Worm (Caenorhabditis elegans) whole organism, L1 larva: Measurements from ENCODE around the gene trpl-2.

ENCODE experiments used
- C34B4.2 ChIP-seq: sonication (generic microtip); optimal IDR thresholded peaks from 2 replicates; lab custom pipeline; 2017; ENCODE audit warnings: mild to moderate bottlenecking, missing genetic modification characterization, missing compliant biosample characterization
- F16B12.6 ChIP-seq: fragments of 150-350 bp; optimal IDR thresholded peaks from 2 replicates; lab custom pipeline; 2014; ENCODE audit warnings: missing biosample characterization, missing genetic modification characterization
- Y116A8C.19 ChIP-seq: sonication (generic microtip); optimal IDR thresholded peaks from 2 replicates; lab custom pipeline; 2016; ENCODE audit warnings: missing compliant biosample characterization, missing genetic modification characterization, borderline replicate concordance
- aha-1 ChIP-seq: fragments of 150-350 bp; optimal IDR thresholded peaks from 2 replicates; lab custom pipeline; 2014; ENCODE audit warnings: missing biosample characterization, missing genetic modification characterization
- blmp-1 ChIP-seq: fragments of 150-350 bp; optimal IDR thresholded peaks from 2 replicates; lab custom pipeline; 2014; ENCODE audit warnings: missing biosample characterization, missing genetic modification characterization
- ceh-63 ChIP-seq: fragments of 200-800 bp; sonication (Bioruptor generic); optimal IDR thresholded peaks from 2 replicates; lab custom pipeline; 2018; ENCODE audit warnings: mild to moderate bottlenecking, missing genetic modification characterization, missing compliant biosample characterization
- ceh-8 ChIP-seq: fragments of 200-800 bp; sonication (Bioruptor generic); optimal IDR thresholded peaks from 2 replicates; lab custom pipeline; 2018; ENCODE audit warnings: mild to moderate bottlenecking, missing genetic modification characterization, moderate library complexity, missing compliant biosample characterization
- ceh-88 ChIP-seq: fragments of 200-800 bp; sonication (Bioruptor generic); IDR thresholded peaks from 2 replicates; pipeline ENCODE4 v1.3.6; 2022; ENCODE audit warnings: missing genetic modification characterization, missing compliant biosample characterization
- ceh-90 ChIP-seq: sonication (generic microtip); optimal IDR thresholded peaks from 2 replicates; lab custom pipeline; 2016; ENCODE audit warnings: missing genetic modification characterization, missing compliant biosample characterization
- ces-1 ChIP-seq: fragments of 150-350 bp; optimal IDR thresholded peaks from 2 replicates; lab custom pipeline; 2014; ENCODE audit warnings: missing biosample characterization, missing genetic modification reagents, missing genetic modification characterization
- dsc-1 ChIP-seq: sonication (generic microtip); optimal IDR thresholded peaks from 2 replicates; lab custom pipeline; 2016; ENCODE audit warnings: mild to moderate bottlenecking, missing genetic modification characterization, missing compliant biosample characterization
- efl-1 ChIP-seq, 4 experiments: fragments of 150-350 bp; optimal IDR thresholded peaks in 3 of 4; peaks in 1 of 4; 1 replicate in 1 of 4; 2 replicates in 3 of 4; lab custom pipeline; 2014; ENCODE audit warnings: missing biosample characterization in 2 of 4, missing genetic modification characterization in 2 of 4, missing genetic modification reagents in 2 of 4
- efl-3 ChIP-seq: fragments of 200-800 bp; sonication (Bioruptor generic); optimal IDR thresholded peaks from 2 replicates; lab custom pipeline; 2018; ENCODE audit warnings: mild to moderate bottlenecking, missing genetic modification characterization, missing compliant biosample characterization
- egl-27 ChIP-seq, 2 experiments: fragments of 150-350 bp in 1 of 2; sonication (generic microtip); optimal IDR thresholded peaks; 3 replicates each; lab custom pipeline; 2017 to 2018; ENCODE audit warnings: missing biosample characterization in 2 of 2, missing genetic modification characterization in 2 of 2, missing genetic modification reagents in 2 of 2
- elt-2 ChIP-seq: sonication (generic microtip); optimal IDR thresholded peaks from 2 replicates; lab custom pipeline; 2016; ENCODE audit warnings: missing genetic modification characterization, mild to moderate bottlenecking, inconsistent platforms, missing compliant biosample characterization, missing genetic modification reagents
- ets-5 ChIP-seq: fragments of 200-800 bp; sonication (Bioruptor generic); IDR thresholded peaks from 2 replicates; pipeline ENCODE4 v1.3.6; 2022; ENCODE audit warnings: missing genetic modification characterization, missing compliant biosample characterization
- fkh-4 ChIP-seq: sonication (generic microtip); optimal IDR thresholded peaks from 2 replicates; lab custom pipeline; 2016; ENCODE audit warnings: missing compliant biosample characterization, missing genetic modification characterization, borderline replicate concordance
- fos-1 ChIP-seq: fragments of 150-350 bp; optimal IDR thresholded peaks from 2 replicates; lab custom pipeline; 2014; ENCODE audit warnings: missing biosample characterization, missing genetic modification characterization
- grh-1 ChIP-seq: fragments of 200-800 bp; sonication (Bioruptor generic); IDR thresholded peaks from 2 replicates; pipeline ENCODE4 v1.3.6; 2022; ENCODE audit warnings: missing genetic modification reagents, missing genetic modification characterization, missing compliant biosample characterization
- hlh-17 ChIP-seq: fragments of 200-800 bp; sonication (Bioruptor generic); optimal IDR thresholded peaks from 2 replicates; lab custom pipeline; 2018; ENCODE audit warnings: missing genetic modification characterization, mild to moderate bottlenecking, missing compliant biosample characterization, moderate library complexity, borderline replicate concordance
- irx-1 ChIP-seq: sonication (generic microtip); optimal IDR thresholded peaks from 2 replicates; lab custom pipeline; 2016; ENCODE audit warnings: missing genetic modification characterization, missing compliant biosample characterization
- isw-1 ChIP-seq: fragments of 200-800 bp; sonication (Bioruptor generic); IDR thresholded peaks from 2 replicates; pipeline ENCODE4 v1.3.6; 2022; ENCODE audit warnings: missing genetic modification characterization, missing compliant biosample characterization
- jun-1 ChIP-seq: fragments of 150-350 bp; optimal IDR thresholded peaks from 2 replicates; lab custom pipeline; 2014; ENCODE audit warnings: missing biosample characterization, missing genetic modification reagents, missing genetic modification characterization
- lin-14 ChIP-seq: fragments of 200-800 bp; sonication (Bioruptor generic); optimal IDR thresholded peaks from 2 replicates; lab custom pipeline; 2018; ENCODE audit warnings: mild to moderate bottlenecking, missing genetic modification characterization, moderate library complexity, missing compliant biosample characterization
- lin-35 ChIP-seq, 2 experiments: fragments of 150-350 bp; optimal IDR thresholded peaks; 2 replicates each; lab custom pipeline; 2014; ENCODE audit warnings: missing biosample characterization in 2 of 2, missing genetic modification characterization in 2 of 2, missing genetic modification reagents in 2 of 2
- lin-39 ChIP-seq: fragments of 150-350 bp; optimal IDR thresholded peaks from 2 replicates; lab custom pipeline; 2014; ENCODE audit warnings: missing biosample characterization, missing genetic modification reagents, missing genetic modification characterization
- lir-3 ChIP-seq: sonication (generic microtip); optimal IDR thresholded peaks from 2 replicates; lab custom pipeline; 2016; ENCODE audit warnings: mild to moderate bottlenecking, missing genetic modification characterization, moderate library complexity, missing compliant biosample characterization; ENCODE audit not compliant: poor library complexity
- lsy-2 ChIP-seq, 2 experiments: fragments of 150-350 bp; optimal IDR thresholded peaks; 2 replicates each; lab custom pipeline; 2014; ENCODE audit warnings: missing biosample characterization in 2 of 2, missing genetic modification characterization in 2 of 2
- mab-9 ChIP-seq: fragments of 200-800 bp; sonication (Bioruptor generic); IDR thresholded peaks from 2 replicates; pipeline ENCODE4 v1.3.6; 2022; ENCODE audit warnings: missing genetic modification reagents, missing genetic modification characterization, missing compliant biosample characterization
- mef-2 ChIP-seq: fragments of 150-350 bp; optimal IDR thresholded peaks from 2 replicates; lab custom pipeline; 2014; ENCODE audit warnings: missing biosample characterization, missing genetic modification characterization
- mep-1 ChIP-seq: fragments of 150-350 bp; optimal IDR thresholded peaks from 2 replicates; lab custom pipeline; 2014; ENCODE audit warnings: missing biosample characterization, missing genetic modification characterization
- nhr-12 ChIP-seq: sonication (generic microtip); optimal IDR thresholded peaks from 2 replicates; lab custom pipeline; 2017; ENCODE audit warnings: missing biosample characterization, missing genetic modification characterization
- nhr-19 ChIP-seq: fragments of 200-800 bp; sonication (Bioruptor generic); conservative IDR thresholded peaks from 2 replicates; pipeline ENCODE4 v1.3.6; 2022; ENCODE audit warnings: missing genetic modification characterization, missing compliant biosample characterization
- nhr-237 ChIP-seq: fragments of 150-350 bp; optimal IDR thresholded peaks from 2 replicates; lab custom pipeline; 2014; ENCODE audit warnings: missing biosample characterization, missing genetic modification characterization
- nhr-47 ChIP-seq: sonication (generic microtip); optimal IDR thresholded peaks from 2 replicates; lab custom pipeline; 2016; ENCODE audit warnings: mild to moderate bottlenecking, missing genetic modification characterization, moderate library complexity, missing compliant biosample characterization
- nhr-77 ChIP-seq: fragments of 150-350 bp; optimal IDR thresholded peaks from 2 replicates; lab custom pipeline; 2014; ENCODE audit warnings: missing biosample characterization, missing genetic modification characterization
- nhr-84 ChIP-seq: sonication (generic microtip); optimal IDR thresholded peaks from 2 replicates; lab custom pipeline; 2017; ENCODE audit warnings: missing biosample characterization, missing genetic modification characterization
- nhr-90 ChIP-seq: sonication (generic microtip); optimal IDR thresholded peaks from 2 replicates; lab custom pipeline; 2016; ENCODE audit warnings: mild to moderate bottlenecking, missing genetic modification characterization, missing compliant biosample characterization; ENCODE audit not compliant: poor library complexity
- pqm-1 ChIP-seq: sonication (generic microtip); optimal IDR thresholded peaks from 3 replicates; lab custom pipeline; 2017; ENCODE audit warnings: missing biosample characterization, missing genetic modification characterization
- skn-1 ChIP-seq: fragments of 150-350 bp; optimal IDR thresholded peaks from 2 replicates; lab custom pipeline; 2014; ENCODE audit warnings: missing biosample characterization, missing genetic modification characterization
- snpc-4 ChIP-seq: fragments of 150-350 bp; optimal IDR thresholded peaks from 2 replicates; lab custom pipeline; 2014; ENCODE audit warnings: missing biosample characterization, missing genetic modification characterization
- snu-23 ChIP-seq: sonication (generic microtip); optimal IDR thresholded peaks from 2 replicates; lab custom pipeline; 2016; ENCODE audit warnings: missing genetic modification characterization, missing compliant biosample characterization
- sox-4 ChIP-seq: sonication (generic microtip); optimal IDR thresholded peaks from 2 replicates; lab custom pipeline; 2016; ENCODE audit warnings: missing genetic modification characterization, missing compliant biosample characterization
- sptf-1 ChIP-seq: fragments of 150-350 bp; optimal IDR thresholded peaks from 2 replicates; lab custom pipeline; 2014; ENCODE audit warnings: missing biosample characterization, missing genetic modification characterization
- sup-37 ChIP-seq: fragments of 200-800 bp; sonication (Bioruptor generic); optimal IDR thresholded peaks from 2 replicates; lab custom pipeline; 2018; ENCODE audit warnings: mild to moderate bottlenecking, missing genetic modification characterization, missing compliant biosample characterization
- tbx-2 ChIP-seq: sonication (generic microtip); optimal IDR thresholded peaks from 2 replicates; lab custom pipeline; 2016; ENCODE audit warnings: missing genetic modification characterization, missing compliant biosample characterization
- tlp-1 ChIP-seq: fragments of 150-350 bp; optimal IDR thresholded peaks from 2 replicates; lab custom pipeline; 2014; ENCODE audit warnings: missing biosample characterization, missing genetic modification characterization
- unc-130 ChIP-seq: fragments of 150-350 bp; optimal IDR thresholded peaks from 2 replicates; lab custom pipeline; 2017; ENCODE audit warnings: missing biosample characterization, missing genetic modification characterization, inconsistent platforms
- unc-30 ChIP-seq: sonication (generic microtip); optimal IDR thresholded peaks from 2 replicates; lab custom pipeline; 2017; ENCODE audit warnings: missing biosample characterization, missing genetic modification characterization
- unc-62 ChIP-seq: fragments of 150-350 bp; optimal IDR thresholded peaks from 2 replicates; lab custom pipeline; 2014; ENCODE audit warnings: missing biosample characterization, missing genetic modification reagents, missing genetic modification characterization
- unc-86 ChIP-seq: sonication (generic microtip); optimal IDR thresholded peaks from 2 replicates; lab custom pipeline; 2016; ENCODE audit warnings: missing genetic modification characterization, missing compliant biosample characterization
- vab-15 ChIP-seq: sonication (generic microtip); optimal IDR thresholded peaks from 2 replicates; lab custom pipeline; 2017; ENCODE audit warnings: missing genotype, mild to moderate bottlenecking, missing genetic modification characterization, missing compliant biosample characterization
- zip-4 ChIP-seq: fragments of 200-800 bp; sonication (Bioruptor generic); optimal IDR thresholded peaks from 2 replicates; lab custom pipeline; 2018; ENCODE audit warnings: mild to moderate bottlenecking, missing genetic modification characterization, moderate library complexity, missing compliant biosample characterization

The trpl-2 gene

DNA sequence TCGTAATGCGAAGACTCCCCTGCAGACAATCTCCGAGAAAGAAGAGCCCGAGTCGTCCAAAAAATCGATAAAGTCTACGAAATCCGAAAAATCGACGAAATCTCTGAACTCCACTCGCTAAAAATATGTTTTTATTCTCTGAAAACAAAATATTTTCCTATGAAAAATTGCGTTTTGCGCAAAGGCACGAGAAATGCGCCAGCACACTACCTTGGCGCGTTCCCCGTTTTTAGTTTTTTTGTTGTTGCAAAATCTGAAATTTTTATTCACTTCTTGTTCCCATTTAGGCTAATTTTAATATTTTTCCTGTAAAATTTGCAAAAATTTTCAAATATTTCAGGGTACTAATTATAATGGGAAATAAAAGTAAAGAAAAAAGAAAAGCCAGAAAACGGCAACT, 34.0 kb downstream of the trpl-2 start, which contains the start of gene F55F10.1:
Gene F55F10.1, plus strand, starts transcription at position 341 of the 400 bp plus-strand sequence.
- TF ChIP-seq unc-30 (tag; lab: Kevin White, UChicago), result no peak
- TF ChIP-seq mef-2, result no peak
- peak; percentile 25 for TF ChIP-seq elt-2
- TF ChIP-seq nhr-19 (GFP tag; lab: Robert Waterston, UW), result peak; percentile 65
- TF ChIP-seq nhr-237 (tag; lab: Kevin White, UChicago), result peak; percentile 12
- TF ChIP-seq nhr-12, result no peak
- TF ChIP-seq ces-1, result no peak
- no peak for TF ChIP-seq ceh-8 (GFP tag; lab: Kevin White, UChicago)
- peak; percentile 53 for TF ChIP-seq irx-1 (tag; lab: Kevin White, UChicago)
- TF ChIP-seq ets-5 (GFP tag; lab: Robert Waterston, UW), result no peak
- peak; percentile 81 to 85 for TF ChIP-seq lin-35 (GFP tag; optimal IDR thresholded peaks at IDR 0.05; lab: Kevin White, UChicago)
- peak; percentile 66 for TF ChIP-seq unc-86
- TF ChIP-seq C34B4.2 (tag; lab: Kevin White, UChicago), result no peak
- TF ChIP-seq tbx-2 (tag; lab: Kevin White, UChicago), result peak; percentile 77
- TF ChIP-seq nhr-77 (tag; lab: Kevin White, UChicago), result no peak
- no peak for TF ChIP-seq blmp-1 (tag; lab: Kevin White, UChicago)
- TF ChIP-seq jun-1 (tag; lab: Kevin White, UChicago), result peak; percentile 77
- TF ChIP-seq unc-130 (tag; lab: Kevin White, UChicago), result peak; percentile 80
- TF ChIP-seq snu-23 (GFP tag; lab: Kevin White, UChicago), result peak; percentile 84
- TF ChIP-seq fkh-4, result no peak
- peak; percentile 86 for TF ChIP-seq nhr-47 (tag; lab: Kevin White, UChicago)
- no peak for TF ChIP-seq lin-14 (GFP tag; lab: Kevin White, UChicago)
- TF ChIP-seq efl-3, result no peak
- no peak for TF ChIP-seq Y116A8C.19 (tag; lab: Kevin White, UChicago)
- TF ChIP-seq dsc-1 (tag; lab: Kevin White, UChicago), result no peak
- no peak for TF ChIP-seq egl-27 (tag; optimal IDR thresholded peaks at IDR 0.05; lab: Kevin White, UChicago)
- peak; percentile 29 for TF ChIP-seq ceh-90 (tag; lab: Kevin White, UChicago)
- TF ChIP-seq unc-62 (GFP tag; lab: Kevin White, UChicago), result no peak
- peak; percentile 56 for TF ChIP-seq snpc-4
- peak; percentile 61 for TF ChIP-seq nhr-90 (tag; lab: Kevin White, UChicago)
- peak; percentile 63 for TF ChIP-seq lin-39 (tag; lab: Kevin White, UChicago)
- no peak for TF ChIP-seq lir-3
- TF ChIP-seq sptf-1, result no peak
- no peak for TF ChIP-seq ceh-88
- TF ChIP-seq lsy-2 (tag; optimal IDR thresholded peaks at IDR 0.05; lab: Kevin White, UChicago), result peak; percentile 85 to 86
- no peak for TF ChIP-seq hlh-17 (GFP tag; lab: Kevin White, UChicago)
- peak; percentile 47 for TF ChIP-seq F16B12.6 (tag; lab: Kevin White, UChicago)
- no peak for TF ChIP-seq vab-15
- peak; percentile 77 to 87 for TF ChIP-seq efl-1 (optimal IDR thresholded peaks at IDR 0.05; lab: Kevin White, UChicago)
- TF ChIP-seq efl-1 (GFP tag; optimal IDR thresholded peaks at IDR 0.05 in 1 of 2; lab: Kevin White, UChicago), result peak; percentile 85 to 98
- TF ChIP-seq pqm-1 (tag; lab: Kevin White, UChicago), result no peak
- TF ChIP-seq mab-9 (GFP tag; lab: Robert Waterston, UW), result no peak
- TF ChIP-seq fos-1 (tag; lab: Kevin White, UChicago), result no peak
- no peak for TF ChIP-seq sup-37 (GFP tag; lab: Kevin White, UChicago)
- TF ChIP-seq zip-4 (GFP tag; lab: Kevin White, UChicago), result peak; percentile 46
- TF ChIP-seq skn-1, result peak; percentile 60
- TF ChIP-seq isw-1 (GFP tag; lab: Robert Waterston, UW), result peak; percentile 64
- TF ChIP-seq nhr-84 (tag; lab: Kevin White, UChicago), result no peak
- TF ChIP-seq ceh-63 (GFP tag; lab: Kevin White, UChicago), result no peak
- peak; percentile 92 for TF ChIP-seq mep-1
- no peak for TF ChIP-seq aha-1 (tag; lab: Kevin White, UChicago)
- peak; percentile 59 for TF ChIP-seq sox-4
- peak; percentile 49 for TF ChIP-seq grh-1
- TF ChIP-seq tlp-1 (tag; lab: Kevin White, UChicago), result no peak
